Fruit fly (Drosophila melanogaster): ENCODE measurements around the gene CG32354.

CG32354 gene

dm6 chr3L:8453443-8454360, 31.7 kb upstream of the CG32354 start:
- TF ChIP-seq CG8301 (tag; optimal IDR thresholded peaks at IDR 0.05) (no peak), Pif1B (GFP tag; optimal IDR thresholded peaks at IDR 0.05) (peak; percentile 21)

DNA sequence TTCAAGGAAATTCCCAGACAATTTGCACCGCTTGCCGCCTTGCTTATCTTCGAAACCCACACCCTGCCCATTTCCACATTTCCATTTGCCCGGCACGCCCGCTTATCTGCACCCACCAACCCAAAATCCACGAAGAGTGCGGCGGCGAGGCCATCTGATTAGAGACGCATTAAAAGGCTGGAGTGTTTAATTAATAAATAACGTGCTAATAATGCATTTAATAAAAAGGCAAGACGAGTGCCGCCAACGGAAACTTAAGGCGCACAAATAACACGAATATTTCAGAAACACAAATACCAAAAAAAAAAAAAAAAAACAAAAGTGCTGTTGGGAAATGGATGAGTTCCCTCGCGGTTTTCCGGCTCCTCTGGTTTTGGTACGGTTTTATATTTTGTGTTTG, 31.0 kb upstream of the CG32354 start:
- TF ChIP-seq Pif1A (GFP tag; optimal IDR thresholded peaks at IDR 0.05): no peak
- no peak for TF ChIP-seq rn (GFP tag; IDR thresholded peaks at IDR 0.05)
- TF ChIP-seq CG9948 (tag; optimal IDR thresholded peaks at IDR 0.05): no peak
- TF ChIP-seq CG8159 (tag; optimal IDR thresholded peaks at IDR 0.05): no peak
- TF ChIP-seq CG4496 (GFP tag; IDR thresholded peaks at IDR 0.05): no peak
- no peak for TF ChIP-seq EcR (GFP tag; optimal IDR thresholded peaks at IDR 0.05)
- TF ChIP-seq fd96Ca (GFP tag; IDR thresholded peaks at IDR 0.05): no peak
- TF ChIP-seq CG15710 (tag; optimal IDR thresholded peaks at IDR 0.05): no peak
- TF ChIP-seq gl (tag; optimal IDR thresholded peaks at IDR 0.05): no peak
- TF ChIP-seq CG34367 (tag; optimal IDR thresholded peaks at IDR 0.05): no peak
- no peak for TF ChIP-seq Snoo (tag; optimal IDR thresholded peaks at IDR 0.05)

DNA sequence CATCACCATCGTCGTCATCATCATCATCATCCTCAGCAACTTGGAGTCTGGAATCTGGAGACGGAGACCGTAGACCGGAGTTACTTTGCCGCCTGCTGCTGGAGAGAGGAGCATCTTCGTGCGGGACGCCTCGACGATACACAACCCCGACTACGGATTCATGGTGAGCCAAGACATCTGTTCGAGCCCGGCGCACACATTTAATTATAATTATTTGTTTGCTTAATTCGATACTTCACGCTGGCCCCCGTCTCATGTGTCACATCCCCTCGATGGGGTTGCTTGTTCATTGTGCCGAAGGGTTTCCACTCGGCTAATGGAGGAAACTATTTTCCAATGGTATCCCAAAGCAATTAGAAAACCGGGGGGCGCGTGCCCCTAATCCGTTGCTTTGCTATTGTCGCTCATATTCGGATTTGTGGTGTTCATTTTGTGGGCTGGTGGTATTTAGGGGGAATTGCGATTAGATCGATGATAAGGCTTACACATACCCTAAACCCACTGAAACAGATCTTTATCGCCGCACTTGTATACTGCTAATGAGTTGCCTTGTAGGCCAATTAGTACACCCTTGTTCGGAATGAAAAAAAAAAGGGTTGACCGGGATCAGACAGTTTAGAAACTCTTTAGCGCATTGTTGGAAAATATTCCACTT, 30.1 kb upstream of the CG32354 start:
- TF ChIP-seq CG4496 (GFP tag; IDR thresholded peaks at IDR 0.05): no peak

dm6 chr3L:8450747-8451146, 28.7 kb upstream of the CG32354 start:
- TF ChIP-seq CG4496 (GFP tag; IDR thresholded peaks at IDR 0.05): 0 out of 3 replicates have a peak, but pooled peaks have one; percentile 23
- no peak for TF ChIP-seq Pif1B (GFP tag; optimal IDR thresholded peaks at IDR 0.05)
- peak; percentile 79 for TF ChIP-seq CG13204 (GFP tag; optimal IDR thresholded peaks at IDR 0.05)

DNA sequence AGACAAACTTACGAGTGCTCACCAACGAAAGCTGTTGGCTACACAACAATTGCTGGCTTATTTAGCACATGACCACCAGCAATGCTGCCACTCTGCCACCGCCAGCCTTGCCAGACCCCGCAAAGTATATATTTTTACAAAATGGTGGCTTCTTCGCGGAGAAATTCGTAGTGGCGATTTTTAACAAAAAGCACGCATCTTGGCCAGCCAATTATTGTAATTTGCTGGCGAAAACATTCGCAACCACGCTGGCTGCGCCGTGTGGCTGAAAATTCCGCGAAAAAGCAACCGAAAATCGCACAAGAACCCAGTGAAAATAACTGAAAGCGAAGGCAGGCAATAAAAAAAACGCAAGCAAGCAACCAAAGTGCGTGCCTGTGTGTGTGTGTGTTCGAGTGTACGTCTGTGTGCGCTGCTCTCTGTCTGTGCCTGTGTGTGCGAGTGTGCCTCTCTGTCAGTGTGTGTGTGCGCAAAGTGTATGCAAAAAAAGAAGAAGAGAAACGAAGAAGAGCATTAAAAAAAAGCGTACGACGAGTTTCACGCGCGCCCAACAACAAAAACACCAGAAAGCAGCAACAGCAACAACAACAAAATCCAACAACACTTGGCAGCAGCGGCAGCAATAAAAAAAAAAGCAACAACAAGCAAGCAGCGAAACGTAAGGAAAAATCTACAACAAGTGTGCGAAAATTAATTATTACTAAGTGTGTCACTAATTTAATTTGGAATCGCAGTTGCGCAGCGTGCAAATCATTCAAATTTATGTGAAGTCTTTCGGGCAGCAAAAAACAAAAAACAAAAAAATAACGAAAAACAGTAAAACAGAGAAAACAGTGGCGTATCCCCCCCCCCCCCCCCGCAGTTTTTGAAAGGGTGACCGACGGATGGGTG, 28.0 kb upstream of the CG32354 start, which contains the start of gene Gug:
Gene Gug, plus strand, starts transcription at position 123 of the 891 bp plus-strand sequence.
- TF ChIP-seq CG8301 (tag; optimal IDR thresholded peaks at IDR 0.05) (peak; percentile 95), D1 (tag; optimal IDR thresholded peaks at IDR 0.05) (peak; percentile 72), CG13204 (GFP tag; optimal IDR thresholded peaks at IDR 0.05) (peak; percentile 99), CG10348 (GFP tag; IDR thresholded peaks at IDR 0.05) (peak; percentile 47; the same call in 1 of the 2 replicates), CG15710 (tag; optimal IDR thresholded peaks at IDR 0.05) (peak; percentile 95), CG8159 (tag; optimal IDR thresholded peaks at IDR 0.05) (peak; percentile 93), CG34367 (tag; optimal IDR thresholded peaks at IDR 0.05) (peak; percentile 99), Snoo (tag; optimal IDR thresholded peaks at IDR 0.05) (peak; percentile 87), CG12605 (GFP tag; IDR thresholded peaks at IDR 0.05) (peak; percentile 99), CG14655 (GFP tag; optimal IDR thresholded peaks at IDR 0.05) (peak; percentile 97), CG17806 (tag; optimal IDR thresholded peaks at IDR 0.05) (peak; percentile 94), CG32121 (GFP tag; IDR thresholded peaks at IDR 0.05) (peak; percentile 97), CG4496 (GFP tag; IDR thresholded peaks at IDR 0.05) (peak; percentile 98), gl (tag; optimal IDR thresholded peaks at IDR 0.05) (peak; percentile 99), Ets98B (GFP tag; IDR thresholded peaks at IDR 0.05) (peak; percentile 97), rn (GFP tag; IDR thresholded peaks at IDR 0.05) (peak; percentile 91), Pif1A (GFP tag; optimal IDR thresholded peaks at IDR 0.05) (peak; percentile 97), Pif1B (GFP tag; optimal IDR thresholded peaks at IDR 0.05) (peak; percentile 95), fd96Ca (GFP tag; IDR thresholded peaks at IDR 0.05) (peak; percentile 97), EcR (GFP tag; optimal IDR thresholded peaks at IDR 0.05) (peak; percentile 58), CG9948 (tag; optimal IDR thresholded peaks at IDR 0.05) (peak; percentile 89)

DNA sequence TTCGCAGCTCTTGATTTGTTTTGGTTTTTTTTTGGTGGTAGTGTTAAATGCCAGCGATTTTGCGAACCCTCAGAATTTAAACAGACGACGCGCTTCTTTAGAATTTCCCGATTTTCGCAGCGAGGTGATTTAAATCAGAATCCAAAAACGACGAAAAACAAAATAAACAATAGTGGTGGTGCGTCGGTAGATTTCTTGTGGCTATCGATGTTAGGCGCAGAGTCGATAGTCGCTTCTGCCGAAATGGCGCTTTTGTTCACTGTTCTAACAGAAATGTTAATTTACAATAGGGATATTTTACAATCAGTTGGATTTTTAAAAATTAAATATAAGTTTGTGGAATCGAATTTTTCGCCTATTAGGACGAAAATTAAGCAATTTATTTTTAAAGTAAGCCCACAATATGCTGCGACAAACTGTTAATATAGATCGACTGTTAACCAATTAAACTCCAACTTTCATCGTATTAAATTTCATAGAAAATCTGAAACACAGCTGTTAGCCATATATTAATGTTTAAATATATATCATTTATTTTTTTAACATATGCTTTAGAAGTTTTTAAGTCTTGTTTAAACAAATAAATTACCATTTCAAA, 27.3 kb upstream of the CG32354 start, which contains the start of gene CG6983:
Gene CG6983, minus strand, starts transcription at position 176 of the 598 bp plus-strand sequence.
- peak; percentile 26; the same call in 1 of the 3 replicates for TF ChIP-seq CG4496 (GFP tag; IDR thresholded peaks at IDR 0.05)
- peak; percentile 19; the same call in 1 of the 2 replicates for TF ChIP-seq CG12605 (GFP tag; IDR thresholded peaks at IDR 0.05)
- no peak for TF ChIP-seq CG8301 (tag; optimal IDR thresholded peaks at IDR 0.05)
- no peak for TF ChIP-seq CG8159 (tag; optimal IDR thresholded peaks at IDR 0.05)
- TF ChIP-seq Ets98B (GFP tag; IDR thresholded peaks at IDR 0.05): peak; percentile 15; the same call in 1 of the 2 replicates

Measured in whole organism, pupa.